Fruit fly (Drosophila melanogaster) whole organism, embryonic: ENCODE results near the gene vvl.
A peak's percentile ranks its signal among the peaks of the same experiment; 100 is the strongest.

Experiments used
- Atf-2 ChIP-seq: fragments of 200-800 bp; sonication (Bioruptor generic); optimal IDR thresholded peaks from 2 replicates; lab custom pipeline; 2016; ENCODE audit warnings: missing biosample characterization, missing genetic modification characterization
- CG10147 ChIP-seq: fragments of 200-800 bp; sonication (Bioruptor generic); optimal IDR thresholded peaks from 2 replicates; lab custom pipeline; 2019; ENCODE audit warnings: missing biosample characterization, mild to moderate bottlenecking, missing genetic modification characterization, moderate library complexity
- CG10979 ChIP-seq: fragments of 200-800 bp; sonication (Bioruptor generic); optimal IDR thresholded peaks from 2 replicates; lab custom pipeline; 2018; ENCODE audit warnings: missing biosample characterization, mild to moderate bottlenecking, missing genetic modification characterization, moderate library complexity
- CG11723 ChIP-seq: fragments of 200-800 bp; sonication (Bioruptor generic); optimal IDR thresholded peaks from 2 replicates; lab custom pipeline; 2017; ENCODE audit warnings: missing biosample characterization, mild to moderate bottlenecking, missing genetic modification characterization
- CG15601 ChIP-seq: fragments of 200-800 bp; sonication (Bioruptor generic); optimal IDR thresholded peaks from 3 replicates; lab custom pipeline; 2019; ENCODE audit warnings: missing biosample characterization, mild to moderate bottlenecking, missing genetic modification characterization, moderate library complexity
- CG1792 ChIP-seq: fragments of 200-800 bp; sonication (Bioruptor generic); optimal IDR thresholded peaks from 2 replicates; lab custom pipeline; 2016; ENCODE audit warnings: missing biosample characterization, missing genetic modification characterization
- CG1832 ChIP-seq: fragments of 200-800 bp; sonication (Bioruptor generic); optimal IDR thresholded peaks from 2 replicates; lab custom pipeline; 2017; ENCODE audit warnings: missing biosample characterization, mild to moderate bottlenecking, missing genetic modification characterization, inconsistent platforms
- CG3281 ChIP-seq: fragments of 200-800 bp; sonication (Bioruptor generic); optimal IDR thresholded peaks from 3 replicates; lab custom pipeline; 2017; ENCODE audit warnings: missing biosample characterization, mild to moderate bottlenecking, missing genetic modification characterization
- CG4360 ChIP-seq: fragments of 200-800 bp; sonication (Bioruptor generic); IDR thresholded peaks from 2 replicates; pipeline ENCODE4 v1.3.6; 2022; ENCODE audit warnings: missing biosample characterization, missing genetic modification characterization
- CG4617 ChIP-seq: fragments of 200-800 bp; sonication (Bioruptor generic); optimal IDR thresholded peaks from 3 replicates; lab custom pipeline; 2016; ENCODE audit warnings: missing biosample characterization, missing genetic modification characterization, borderline replicate concordance
- CG7357 ChIP-seq: fragments of 200-800 bp; sonication (Bioruptor generic); IDR thresholded peaks from 3 replicates; pipeline ENCODE4 v1.3.6; 2022; ENCODE audit warnings: missing biosample characterization, missing genetic modification characterization
- CG9876 ChIP-seq: fragments of 200-800 bp; sonication (Bioruptor generic); optimal IDR thresholded peaks from 2 replicates; lab custom pipeline; 2016; ENCODE audit warnings: missing biosample characterization, missing genetic modification characterization
- Dad ChIP-seq: fragments of 200-800 bp; sonication (Bioruptor generic); optimal IDR thresholded peaks from 3 replicates; lab custom pipeline; 2016; ENCODE audit warnings: missing biosample characterization, missing genetic modification characterization
- Doc3 ChIP-seq: fragments of 200-800 bp; sonication (Bioruptor generic); IDR thresholded peaks from 3 replicates; pipeline ENCODE4 v1.3.6; 2022; ENCODE audit warnings: missing biosample characterization, missing genetic modification characterization; ENCODE audit not compliant: partially characterized antibody
- Gug ChIP-seq: fragments of 200-800 bp; sonication (Bioruptor generic); IDR thresholded peaks from 4 replicates; pipeline ENCODE4 v1.3.6; 2022; ENCODE audit warnings: missing biosample characterization, missing genetic modification characterization
- HLHmδ ChIP-seq: fragments of 200-800 bp; sonication (Bioruptor generic); optimal IDR thresholded peaks from 2 replicates; lab custom pipeline; 2018; ENCODE audit warnings: missing biosample characterization, mild to moderate bottlenecking, missing genetic modification characterization, moderate library complexity
- Hmr ChIP-seq: fragments of 200-800 bp; sonication (Bioruptor generic); optimal IDR thresholded peaks from 3 replicates; lab custom pipeline; 2017; ENCODE audit warnings: mild to moderate bottlenecking, missing biosample characterization, missing genetic modification reagents, missing genetic modification characterization
- Hr51 ChIP-seq, 2 experiments: fragments of 200-800 bp; sonication (Bioruptor generic); optimal IDR thresholded peaks; 2 replicates in 1 of 2; 3 replicates in 1 of 2; lab custom pipeline; 2016 to 2018; ENCODE audit warnings: missing biosample characterization in 2 of 2, missing genetic modification characterization in 2 of 2, mild to moderate bottlenecking in 1 of 2, moderate library complexity in 1 of 2
- MESR4 ChIP-seq: fragments of 200-800 bp; sonication (Bioruptor generic); optimal IDR thresholded peaks from 2 replicates; lab custom pipeline; 2018; ENCODE audit warnings: missing biosample characterization, mild to moderate bottlenecking, missing genetic modification characterization, moderate library complexity
- Opbp ChIP-seq: fragments of 200-800 bp; sonication (Bioruptor generic); IDR thresholded peaks from 3 replicates; pipeline ENCODE4 v1.3.6; 2022; ENCODE audit warnings: missing biosample characterization, missing genetic modification characterization; ENCODE audit not compliant: partially characterized antibody
- Optix ChIP-seq: fragments of 200-800 bp; sonication (Bioruptor generic); IDR thresholded peaks from 3 replicates; pipeline ENCODE4 v1.3.6; 2022; ENCODE audit warnings: missing biosample characterization, missing genetic modification characterization
- Pdp1 ChIP-seq, 2 experiments: fragments of 200-800 bp; sonication (Bioruptor generic); optimal IDR thresholded peaks; 3 replicates each; lab custom pipeline; 2016; ENCODE audit warnings: missing biosample characterization in 2 of 2, missing genetic modification characterization in 2 of 2, mild to moderate bottlenecking in 1 of 2, moderate library complexity in 1 of 2
- Side ChIP-seq: fragments of 200-800 bp; sonication (Bioruptor generic); optimal IDR thresholded peaks from 2 replicates; lab custom pipeline; 2016; ENCODE audit warnings: missing biosample characterization, missing genetic modification characterization
- Sox102F ChIP-seq: fragments of 200-800 bp; sonication (Bioruptor generic); optimal IDR thresholded peaks from 2 replicates; lab custom pipeline; 2018; ENCODE audit warnings: missing biosample characterization, mild to moderate bottlenecking, missing genetic modification characterization, moderate library complexity
- Sry-δ ChIP-seq: fragments of 200-800 bp; sonication (Bioruptor generic); optimal IDR thresholded peaks from 2 replicates; lab custom pipeline; 2016; ENCODE audit warnings: missing biosample characterization, missing genetic modification characterization
- Stat92E ChIP-seq, 3 experiments: fragments of >200 bp in 2 of 3; fragments of 200-800 bp in 1 of 3; sonication (Bioruptor generic) in 1 of 3; optimal IDR thresholded peaks; 2 replicates each; lab custom pipeline; 2017 to 2019; ENCODE audit warnings: missing biosample characterization in 3 of 3, missing genetic modification characterization in 3 of 3, mild to moderate bottlenecking in 1 of 3, moderate library complexity in 1 of 3
- Tbp ChIP-seq: fragments of >200 bp; optimal IDR thresholded peaks from 2 replicates; lab custom pipeline; 2018; ENCODE audit warnings: missing biosample characterization, missing genetic modification characterization
- al ChIP-seq: fragments of 200-800 bp; sonication (Bioruptor generic); IDR thresholded peaks from 2 replicates; pipeline ENCODE4 v1.3.6; 2022; ENCODE audit warnings: missing biosample characterization, missing genetic modification characterization
- ara ChIP-seq: fragments of 200-800 bp; sonication (Bioruptor generic); IDR thresholded peaks from 2 replicates; pipeline ENCODE4 v1.3.6; 2022; ENCODE audit warnings: missing biosample characterization, missing genetic modification characterization
- btn ChIP-seq: fragments of 200-800 bp; sonication (Bioruptor generic); optimal IDR thresholded peaks from 2 replicates; lab custom pipeline; 2016; ENCODE audit warnings: missing biosample characterization, missing genetic modification characterization
- chm ChIP-seq: fragments of 200-800 bp; sonication (Bioruptor generic); IDR thresholded peaks from 2 replicates; pipeline ENCODE4 v1.3.6; 2022; ENCODE audit warnings: missing biosample characterization, missing genetic modification characterization
- dmrt11E ChIP-seq: fragments of 200-800 bp; sonication (Bioruptor generic); optimal IDR thresholded peaks from 3 replicates; lab custom pipeline; 2018; ENCODE audit warnings: missing biosample characterization, mild to moderate bottlenecking, missing genetic modification characterization, moderate library complexity
- en ChIP-seq: fragments of 200-800 bp; sonication (Bioruptor generic); optimal IDR thresholded peaks from 2 replicates; lab custom pipeline; 2016; ENCODE audit warnings: missing biosample characterization, missing genetic modification characterization
- ewg ChIP-seq: fragments of 200-800 bp; sonication (Bioruptor generic); optimal IDR thresholded peaks from 3 replicates; lab custom pipeline; 2017; ENCODE audit warnings: mild to moderate bottlenecking, missing biosample characterization, missing genetic modification reagents, missing genetic modification characterization
- eyg ChIP-seq: fragments of 200-800 bp; sonication (Bioruptor generic); optimal IDR thresholded peaks from 3 replicates; lab custom pipeline; 2016; ENCODE audit warnings: missing biosample characterization, missing genetic modification characterization
- ftz-f1 ChIP-seq: fragments of 200-800 bp; sonication (Bioruptor generic); optimal IDR thresholded peaks from 2 replicates; lab custom pipeline; 2016; ENCODE audit warnings: missing biosample characterization, missing genetic modification characterization
- insv ChIP-seq, 2 experiments: fragments of 200-800 bp; sonication (Bioruptor generic); optimal IDR thresholded peaks; 3 replicates each; lab custom pipeline; 2016 to 2018; ENCODE audit warnings: missing biosample characterization in 2 of 2, missing genetic modification characterization in 2 of 2
- kah ChIP-seq: fragments of 200-800 bp; sonication (Bioruptor generic); optimal IDR thresholded peaks from 2 replicates; lab custom pipeline; 2018; ENCODE audit warnings: missing biosample characterization, mild to moderate bottlenecking, missing genetic modification characterization
- kay ChIP-seq: fragments of 200-800 bp; sonication (Bioruptor generic); optimal IDR thresholded peaks from 2 replicates; lab custom pipeline; 2016; ENCODE audit warnings: missing biosample characterization, missing genetic modification characterization
- kni ChIP-seq: fragments of 200-800 bp; sonication (Bioruptor generic); optimal IDR thresholded peaks from 3 replicates; lab custom pipeline; 2017; ENCODE audit warnings: mild to moderate bottlenecking, missing biosample characterization, missing genetic modification reagents, missing genetic modification characterization
- lmd ChIP-seq: fragments of 200-800 bp; sonication (Bioruptor generic); IDR thresholded peaks from 2 replicates; pipeline ENCODE4 v1.3.6; 2022; ENCODE audit warnings: missing biosample characterization, missing genetic modification characterization
- schlank ChIP-seq: fragments of 200-800 bp; sonication (Bioruptor generic); optimal IDR thresholded peaks from 2 replicates; lab custom pipeline; 2018; ENCODE audit warnings: missing biosample characterization, mild to moderate bottlenecking, missing genetic modification characterization
- sd ChIP-seq: fragments of 200-800 bp; sonication (Bioruptor generic); optimal IDR thresholded peaks from 3 replicates; lab custom pipeline; 2018; ENCODE audit warnings: missing biosample characterization, mild to moderate bottlenecking, missing genetic modification characterization, moderate library complexity
- shn ChIP-seq: fragments of 200-800 bp; sonication (Bioruptor generic); optimal IDR thresholded peaks from 3 replicates; lab custom pipeline; 2016; ENCODE audit warnings: missing biosample characterization, missing genetic modification characterization
- sisA ChIP-seq: fragments of 200-800 bp; sonication (Bioruptor generic); IDR thresholded peaks from 2 replicates; pipeline ENCODE4 v1.3.6; 2022; ENCODE audit warnings: missing biosample characterization, missing genetic modification characterization
- tll ChIP-seq, 2 experiments: fragments of 200-800 bp in 1 of 2; fragments of >200 bp in 1 of 2; sonication (Bioruptor generic) in 1 of 2; optimal IDR thresholded peaks; 2 replicates each; lab custom pipeline; 2017 to 2019; ENCODE audit warnings: missing biosample characterization in 2 of 2, missing genetic modification characterization in 2 of 2, mild to moderate bottlenecking in 1 of 2, moderate library complexity in 1 of 2
- tx ChIP-seq: fragments of 200-800 bp; sonication (Bioruptor generic); optimal IDR thresholded peaks from 2 replicates; lab custom pipeline; 2016; ENCODE audit warnings: missing biosample characterization, missing genetic modification characterization
- wek ChIP-seq: fragments of 200-800 bp; sonication (Bioruptor generic); optimal IDR thresholded peaks from 3 replicates; lab custom pipeline; 2018; ENCODE audit warnings: missing biosample characterization, mild to moderate bottlenecking, missing genetic modification characterization, moderate library complexity
- wor ChIP-seq: fragments of 200-800 bp; sonication (Bioruptor generic); IDR thresholded peaks from 2 replicates; pipeline ENCODE4 v1.3.6; 2022; ENCODE audit warnings: missing biosample characterization, missing genetic modification characterization
- zfh2 ChIP-seq: fragments of 200-800 bp; sonication (Bioruptor generic); optimal IDR thresholded peaks from 2 replicates; lab custom pipeline; 2016; ENCODE audit warnings: missing biosample characterization, missing genetic modification characterization

vvl gene

DNA sequence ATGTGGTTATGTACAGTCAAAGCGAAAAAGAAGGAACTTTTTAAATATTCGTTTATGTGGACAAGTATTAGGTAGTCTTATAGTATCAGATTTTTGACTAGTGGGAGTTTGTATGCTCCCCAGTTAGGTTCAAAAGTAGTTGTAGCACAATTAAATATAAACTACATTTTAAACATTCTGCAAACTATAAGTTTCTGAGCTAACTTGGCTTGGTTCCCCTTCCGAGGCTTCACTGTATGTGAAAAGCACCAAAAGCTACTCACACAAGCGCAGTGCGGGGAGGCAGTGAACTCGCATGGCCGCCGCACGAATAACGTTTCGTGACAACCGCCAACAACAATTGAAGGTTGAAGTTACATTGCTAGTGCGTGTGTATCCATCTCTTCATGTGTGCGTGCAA, 12.3 kb upstream of the vvl start (continued):
- TF ChIP-seq Opbp (GFP tag; lab: Robert Waterston, UW) (no peak), CG4617 (GFP tag; lab: Kevin White, UChicago) (no peak), Optix (no peak), Side (GFP tag; lab: Kevin White, UChicago) (no peak), Hr51 (GFP tag; optimal IDR thresholded peaks at IDR 0.05; lab: Kevin White, UChicago) (peak in 1 of 2 experiments; percentile 50), Tbp (GFP tag; lab: Kevin White, UChicago) (no peak), tll (GFP tag; optimal IDR thresholded peaks at IDR 0.05; lab: Kevin White, UChicago) (no peak), HLHmδ (no peak), ewg (GFP tag; lab: Kevin White, UChicago) (no peak), en (GFP tag; lab: Kevin White, UChicago) (no peak), Doc3 (no peak), ara (GFP tag; lab: Robert Waterston, UW) (no peak), Atf-2 (no peak), CG1792 (no peak), CG10979 (tag; lab: Kevin White, UChicago) (no peak), Hmr (GFP tag; lab: Kevin White, UChicago) (no peak), MESR4 (GFP tag; lab: Kevin White, UChicago) (no peak), eyg (GFP tag; lab: Kevin White, UChicago) (no peak), CG11723 (GFP tag; lab: Kevin White, UChicago) (no peak), lmd (GFP tag; lab: Robert Waterston, UW) (peak; percentile 70), kni (no peak), sd (tag; lab: Kevin White, UChicago) (no peak), zfh2 (no peak), insv (GFP tag; optimal IDR thresholded peaks at IDR 0.05; lab: Kevin White, UChicago) (no peak), wek (GFP tag; lab: Kevin White, UChicago) (no peak), CG15601 (tag; lab: Kevin White, UChicago) (no peak), btn (GFP tag; lab: Kevin White, UChicago) (no peak), CG9876 (GFP tag; lab: Kevin White, UChicago) (no peak), Dad (GFP tag; lab: Kevin White, UChicago) (no peak), Sox102F (GFP tag; lab: Kevin White, UChicago) (peak; percentile 37), CG10147 (GFP tag; lab: Kevin White, UChicago) (no peak), Pdp1 (GFP tag; optimal IDR thresholded peaks at IDR 0.05; lab: Kevin White, UChicago) (peak in 1 of 2 experiments; percentile 49), wor (GFP tag; lab: Robert Waterston, UW) (0 out of 2 replicates have a peak, but pooled peaks have one; percentile 18), kay (no peak), Sry-δ (GFP tag; lab: Kevin White, UChicago) (no peak), shn (GFP tag; lab: Kevin White, UChicago) (no peak), kah (GFP tag; lab: Kevin White, UChicago) (no peak), chm (GFP tag; lab: Robert Waterston, UW) (no peak), CG4360 (GFP tag; lab: Robert Waterston, UW) (no peak), al (GFP tag; lab: Robert Waterston, UW) (no peak), CG3281 (GFP tag; lab: Kevin White, UChicago) (no peak), tx (GFP tag; lab: Kevin White, UChicago) (no peak), schlank (tag; lab: Kevin White, UChicago) (no peak), dmrt11E (tag; lab: Kevin White, UChicago) (no peak), CG1832 (GFP tag; lab: Kevin White, UChicago) (no peak), CG7357 (GFP tag; lab: Robert Waterston, UW) (peak; percentile 50; the same call in 1 of the 3 replicates), ftz-f1 (GFP tag; lab: Kevin White, UChicago) (no peak), sisA (GFP tag; lab: Robert Waterston, UW) (peak; percentile 36; the same call in 1 of the 2 replicates), Stat92E (GFP tag; optimal IDR thresholded peaks at IDR 0.05; lab: Kevin White, UChicago) (no peak), Gug (GFP tag; lab: Robert Waterston, UW) (peak; percentile 5; the same call in 1 of the 4 replicates)
